Fruit fly (Drosophila melanogaster) whole organism, embryonic: ENCODE measurements around the gene Ykt6.

Experiments used
- Antp ChIP-seq: fragments of 200-800 bp; sonication (Bioruptor generic); optimal IDR thresholded peaks from 3 replicates; lab custom pipeline; 2016; ENCODE audit warnings: missing biosample characterization, missing genetic modification characterization
- Blimp-1 ChIP-seq: fragments of 200-800 bp; sonication (Bioruptor generic); optimal IDR thresholded peaks from 3 replicates; lab custom pipeline; 2018; ENCODE audit warnings: missing biosample characterization, missing genetic modification characterization, mild to moderate bottlenecking, moderate library complexity, missing genetic modification reagents
- BtbVII ChIP-seq: fragments of 200-800 bp; sonication (Bioruptor generic); optimal IDR thresholded peaks from 3 replicates; lab custom pipeline; 2017; ENCODE audit warnings: missing biosample characterization, mild to moderate bottlenecking, missing genetic modification characterization
- CG10209 ChIP-seq: fragments of 200-800 bp; sonication (Bioruptor generic); optimal IDR thresholded peaks from 3 replicates; lab custom pipeline; 2017; ENCODE audit warnings: missing biosample characterization, mild to moderate bottlenecking, missing genetic modification characterization, missing genetic modification reagents
- CG11456 ChIP-seq: fragments of 200-800 bp; sonication (Bioruptor generic); IDR thresholded peaks from 3 replicates; pipeline ENCODE4 v1.3.6; 2022; ENCODE audit warnings: missing biosample characterization, missing genetic modification characterization
- CG12104 ChIP-seq: fragments of 200-800 bp; sonication (Bioruptor generic); optimal IDR thresholded peaks from 3 replicates; lab custom pipeline; 2016; ENCODE audit warnings: missing biosample characterization, missing genetic modification characterization
- CG13287 ChIP-seq: fragments of 200-800 bp; sonication (Bioruptor generic); IDR thresholded peaks from 2 replicates; pipeline ENCODE4 v1.3.6; 2022; ENCODE audit warnings: missing biosample characterization, missing genetic modification characterization; ENCODE audit not compliant: partially characterized antibody
- CG13775 ChIP-seq: fragments of 200-800 bp; sonication (Bioruptor generic); optimal IDR thresholded peaks from 3 replicates; lab custom pipeline; 2017; ENCODE audit warnings: missing biosample characterization, mild to moderate bottlenecking, missing genetic modification characterization
- CG14710 ChIP-seq: fragments of 200-800 bp; sonication (Bioruptor generic); optimal IDR thresholded peaks from 3 replicates; lab custom pipeline; 2019; ENCODE audit warnings: missing biosample characterization, mild to moderate bottlenecking, missing genetic modification characterization, moderate library complexity
- CG15073 ChIP-seq: fragments of 200-800 bp; sonication (Bioruptor generic); optimal IDR thresholded peaks from 2 replicates; lab custom pipeline; 2016; ENCODE audit warnings: missing biosample characterization, missing genetic modification characterization
- CG15601 ChIP-seq: fragments of 200-800 bp; sonication (Bioruptor generic); optimal IDR thresholded peaks from 3 replicates; lab custom pipeline; 2019; ENCODE audit warnings: missing biosample characterization, mild to moderate bottlenecking, missing genetic modification characterization, moderate library complexity
- CG17186 ChIP-seq: fragments of 200-800 bp; sonication (Bioruptor generic); optimal IDR thresholded peaks from 3 replicates; lab custom pipeline; 2017; ENCODE audit warnings: missing biosample characterization, missing genetic modification reagents, missing genetic modification characterization
- CG17829 ChIP-seq: fragments of 200-800 bp; optimal IDR thresholded peaks from 2 replicates; lab custom pipeline; 2019; ENCODE audit warnings: missing biosample characterization, mild to moderate bottlenecking, missing genetic modification characterization, moderate library complexity
- CG34376 ChIP-seq: fragments of 200-800 bp; sonication (Bioruptor generic); optimal IDR thresholded peaks from 2 replicates; lab custom pipeline; 2018; ENCODE audit warnings: missing biosample characterization, mild to moderate bottlenecking, missing genetic modification characterization
- CG34422 ChIP-seq: fragments of 200-800 bp; sonication (Bioruptor generic); IDR thresholded peaks from 3 replicates; pipeline ENCODE4 v1.3.6; 2022; ENCODE audit warnings: missing biosample characterization, missing genetic modification characterization
- CG6813 ChIP-seq: fragments of 200-800 bp; sonication (Bioruptor generic); optimal IDR thresholded peaks from 2 replicates; lab custom pipeline; 2017; ENCODE audit warnings: missing biosample characterization, missing genetic modification characterization, mild to moderate bottlenecking, moderate library complexity, missing genetic modification reagents
- CG7357 ChIP-seq: fragments of 200-800 bp; sonication (Bioruptor generic); IDR thresholded peaks from 3 replicates; pipeline ENCODE4 v1.3.6; 2022; ENCODE audit warnings: missing biosample characterization, missing genetic modification characterization
- CG7372 ChIP-seq: fragments of 200-800 bp; sonication (Bioruptor generic); IDR thresholded peaks from 2 replicates; pipeline ENCODE4 v1.3.6; 2022; ENCODE audit warnings: missing biosample characterization, missing genetic modification characterization
- CG8359 ChIP-seq: fragments of 200-800 bp; sonication (Bioruptor generic); optimal IDR thresholded peaks from 2 replicates; lab custom pipeline; 2017; ENCODE audit warnings: missing biosample characterization, mild to moderate bottlenecking, missing genetic modification characterization, borderline replicate concordance
- CG8924 ChIP-seq: fragments of 200-800 bp; optimal IDR thresholded peaks from 3 replicates; lab custom pipeline; 2019; ENCODE audit warnings: missing biosample characterization, mild to moderate bottlenecking, missing genetic modification characterization, moderate library complexity
- CG9215 ChIP-seq: fragments of 200-800 bp; sonication (Bioruptor generic); IDR thresholded peaks from 2 replicates; pipeline ENCODE4 v1.3.6; 2022; ENCODE audit warnings: missing biosample characterization, missing genetic modification characterization
- Dek ChIP-seq: fragments of 200-800 bp; sonication (Bioruptor generic); optimal IDR thresholded peaks from 3 replicates; lab custom pipeline; 2019; ENCODE audit warnings: missing biosample characterization, mild to moderate bottlenecking, missing genetic modification characterization, moderate library complexity
- H2.0 ChIP-seq: fragments of 200-800 bp; sonication (Bioruptor generic); IDR thresholded peaks from 2 replicates; pipeline ENCODE4 v1.3.6; 2022; ENCODE audit warnings: missing biosample characterization, missing genetic modification characterization
- HLH3B ChIP-seq: fragments of 200-800 bp; sonication (Bioruptor generic); IDR thresholded peaks from 2 replicates; pipeline ENCODE4 v1.3.6; 2022; ENCODE audit warnings: missing biosample characterization, missing genetic modification characterization
- Hand ChIP-seq: fragments of 200-800 bp; sonication (Bioruptor generic); optimal IDR thresholded peaks from 2 replicates; lab custom pipeline; 2017; ENCODE audit warnings: mild to moderate bottlenecking, missing biosample characterization, missing genetic modification reagents, missing genetic modification characterization
- Hmr ChIP-seq: fragments of 200-800 bp; sonication (Bioruptor generic); optimal IDR thresholded peaks from 3 replicates; lab custom pipeline; 2017; ENCODE audit warnings: mild to moderate bottlenecking, missing biosample characterization, missing genetic modification reagents, missing genetic modification characterization
- Hsf ChIP-seq: fragments of 200-800 bp; sonication (Bioruptor generic); optimal IDR thresholded peaks from 3 replicates; lab custom pipeline; 2016; ENCODE audit warnings: missing biosample characterization, missing genetic modification characterization
- MTF-1 ChIP-seq: fragments of 200-800 bp; sonication (Bioruptor generic); optimal IDR thresholded peaks from 2 replicates; lab custom pipeline; 2018; ENCODE audit warnings: missing biosample characterization, mild to moderate bottlenecking, missing genetic modification characterization, borderline replicate concordance
- NfI ChIP-seq: fragments of 200-800 bp; sonication (Bioruptor generic); optimal IDR thresholded peaks from 3 replicates; lab custom pipeline; 2018; ENCODE audit warnings: missing biosample characterization, mild to moderate bottlenecking, missing genetic modification characterization, moderate library complexity
- Optix ChIP-seq: fragments of 200-800 bp; sonication (Bioruptor generic); IDR thresholded peaks from 3 replicates; pipeline ENCODE4 v1.3.6; 2022; ENCODE audit warnings: missing biosample characterization, missing genetic modification characterization
- Poxn ChIP-seq: fragments of 200-800 bp; sonication (Bioruptor generic); IDR thresholded peaks from 2 replicates; pipeline ENCODE4 v1.3.6; 2022; ENCODE audit warnings: missing biosample characterization, missing genetic modification characterization
- Sin3A ChIP-seq: fragments of >200 bp; optimal IDR thresholded peaks from 2 replicates; lab custom pipeline; 2018
- Six4 ChIP-seq: fragments of 200-800 bp; sonication (Bioruptor generic); optimal IDR thresholded peaks from 2 replicates; lab custom pipeline; 2016; ENCODE audit warnings: missing biosample characterization, missing genetic modification characterization
- Sry-δ ChIP-seq: fragments of 200-800 bp; sonication (Bioruptor generic); optimal IDR thresholded peaks from 2 replicates; lab custom pipeline; 2016; ENCODE audit warnings: missing biosample characterization, missing genetic modification characterization
- Xbp1 ChIP-seq: fragments of 200-800 bp; sonication (Bioruptor generic); optimal IDR thresholded peaks from 3 replicates; lab custom pipeline; 2016; ENCODE audit warnings: missing biosample characterization, mild to moderate bottlenecking, missing genetic modification characterization
- al ChIP-seq: fragments of 200-800 bp; sonication (Bioruptor generic); IDR thresholded peaks from 2 replicates; pipeline ENCODE4 v1.3.6; 2022; ENCODE audit warnings: missing biosample characterization, missing genetic modification characterization
- amos ChIP-seq: fragments of 200-800 bp; sonication (Bioruptor generic); IDR thresholded peaks from 2 replicates; pipeline ENCODE4 v1.3.6; 2022; ENCODE audit warnings: missing biosample characterization, missing genetic modification characterization; ENCODE audit not compliant: partially characterized antibody
- chn ChIP-seq: fragments of 200-800 bp; sonication (Bioruptor generic); optimal IDR thresholded peaks from 2 replicates; lab custom pipeline; 2016; ENCODE audit warnings: missing biosample characterization, missing genetic modification characterization
- cwo ChIP-seq: fragments of 200-800 bp; sonication (Bioruptor generic); optimal IDR thresholded peaks from 3 replicates; lab custom pipeline; 2017; ENCODE audit warnings: missing biosample characterization, missing genetic modification characterization, mild to moderate bottlenecking, moderate library complexity, missing genetic modification reagents
- dysf ChIP-seq: fragments of 200-800 bp; sonication (Bioruptor generic); IDR thresholded peaks from 3 replicates; pipeline ENCODE4 v1.3.6; 2022; ENCODE audit warnings: missing biosample characterization, missing genetic modification characterization
- ind ChIP-seq: fragments of 200-800 bp; sonication (Bioruptor generic); optimal IDR thresholded peaks from 3 replicates; lab custom pipeline; 2016; ENCODE audit warnings: missing biosample characterization, missing genetic modification characterization
- jumu ChIP-seq: fragments of 200-800 bp; sonication (Bioruptor generic); optimal IDR thresholded peaks from 3 replicates; lab custom pipeline; 2016; ENCODE audit warnings: missing biosample characterization, missing genetic modification characterization
- mam ChIP-seq: fragments of 200-800 bp; sonication (Bioruptor generic); optimal IDR thresholded peaks from 3 replicates; lab custom pipeline; 2016; ENCODE audit warnings: missing biosample characterization, missing genetic modification characterization
- nerfin-1 ChIP-seq: fragments of 200-800 bp; sonication (Bioruptor generic); optimal IDR thresholded peaks from 3 replicates; lab custom pipeline; 2019; ENCODE audit warnings: missing biosample characterization, mild to moderate bottlenecking, missing genetic modification characterization, moderate library complexity
- ro ChIP-seq: fragments of 200-800 bp; sonication (Bioruptor generic); IDR thresholded peaks from 2 replicates; pipeline ENCODE4 v1.3.6; 2022; ENCODE audit warnings: missing biosample characterization, missing genetic modification characterization
- shn ChIP-seq: fragments of 200-800 bp; sonication (Bioruptor generic); optimal IDR thresholded peaks from 3 replicates; lab custom pipeline; 2016; ENCODE audit warnings: missing biosample characterization, missing genetic modification characterization
- sqz ChIP-seq: fragments of 200-800 bp; sonication (Bioruptor generic); optimal IDR thresholded peaks from 3 replicates; lab custom pipeline; 2018; ENCODE audit warnings: missing biosample characterization, mild to moderate bottlenecking, missing genetic modification characterization
- tna ChIP-seq: fragments of 200-800 bp; sonication (Bioruptor generic); IDR thresholded peaks from 2 replicates; pipeline ENCODE4 v1.3.6; 2022; ENCODE audit warnings: missing biosample characterization, missing genetic modification characterization; ENCODE audit not compliant: partially characterized antibody
- unc-4 ChIP-seq: fragments of 200-800 bp; sonication (Bioruptor generic); IDR thresholded peaks from 2 replicates; pipeline ENCODE4 v1.3.6; 2022; ENCODE audit warnings: missing biosample characterization, missing genetic modification characterization; ENCODE audit not compliant: partially characterized antibody
- vnd ChIP-seq: fragments of 200-800 bp; sonication (Bioruptor generic); IDR thresholded peaks from 3 replicates; pipeline ENCODE4 v1.3.6; 2022; ENCODE audit warnings: missing biosample characterization, missing genetic modification characterization; ENCODE audit not compliant: partially characterized antibody

The Ykt6 gene

dm6 chrX:7970396-7970795, 50.2 kb downstream of the Ykt6 start (continued):
- TF ChIP-seq CG7372 (GFP tag; lab: Robert Waterston, UW) (0 out of 2 replicates have a peak, but pooled peaks have one; percentile 9), CG13775 (GFP tag; lab: Kevin White, UChicago) (peak; percentile 41), NfI (peak; percentile 45), dysf (GFP tag; lab: Robert Waterston, UW) (peak; percentile 67), shn (GFP tag; lab: Kevin White, UChicago) (peak; percentile 25), chn (GFP tag; lab: Kevin White, UChicago) (peak; percentile 46), CG12104 (GFP tag; lab: Kevin White, UChicago) (peak; percentile 27), Optix (GFP tag; lab: Robert Waterston, UW) (no peak), Hand (peak; percentile 32), mam (GFP tag; lab: Kevin White, UChicago) (peak; percentile 57), BtbVII (GFP tag; lab: Kevin White, UChicago) (peak; percentile 38), sqz (GFP tag; lab: Kevin White, UChicago) (peak; percentile 0), CG15073 (GFP tag; lab: Kevin White, UChicago) (no peak), vnd (GFP tag; lab: Robert Waterston, UW) (0 out of 3 replicates have a peak, but pooled peaks have one; percentile 27), Poxn (no peak), unc-4 (GFP tag; lab: Robert Waterston, UW) (peak; percentile 67; the same call in 1 of the 2 replicates), CG17829 (tag; lab: Kevin White, UChicago) (peak; percentile 36), CG10209 (peak; percentile 20), CG8359 (GFP tag; lab: Kevin White, UChicago) (no peak), H2.0 (GFP tag; lab: Robert Waterston, UW) (0 out of 2 replicates have a peak, but pooled peaks have one; percentile 5), al (GFP tag; lab: Robert Waterston, UW) (0 out of 2 replicates have a peak, but pooled peaks have one; percentile 15), Antp (no peak), CG17186 (no peak), Sin3A (no peak), CG11456 (GFP tag; lab: Robert Waterston, UW) (no peak), ro (GFP tag; lab: Robert Waterston, UW) (no peak), amos (peak; percentile 41), Blimp-1 (GFP tag; lab: Kevin White, UChicago) (peak; percentile 48), ind (peak; percentile 36), CG15601 (peak; percentile 23), CG13287 (GFP tag; lab: Robert Waterston, UW) (peak; percentile 70), CG7357 (GFP tag; lab: Robert Waterston, UW) (no peak), Six4 (no peak), Dek (tag; lab: Kevin White, UChicago) (peak; percentile 49), CG6813 (GFP tag; lab: Kevin White, UChicago) (peak; percentile 12), CG34422 (GFP tag; lab: Robert Waterston, UW) (0 out of 3 replicates have a peak, but pooled peaks have one; percentile 29), jumu (peak; percentile 15), CG14710 (tag; lab: Kevin White, UChicago) (peak; percentile 38), Xbp1 (GFP tag; lab: Kevin White, UChicago) (peak; percentile 44), nerfin-1 (tag; lab: Kevin White, UChicago) (peak; percentile 23), MTF-1 (GFP tag; lab: Kevin White, UChicago) (no peak), CG34376 (peak; percentile 39), CG8924 (tag; lab: Kevin White, UChicago) (peak; percentile 61), tna (no peak), CG9215 (GFP tag; lab: Robert Waterston, UW) (0 out of 2 replicates have a peak, but pooled peaks have one; percentile 18), Hsf (GFP tag; lab: Kevin White, UChicago) (peak; percentile 48), HLH3B (GFP tag; lab: Robert Waterston, UW) (peak; percentile 26; the same call in 1 of the 2 replicates), Hmr (GFP tag; lab: Kevin White, UChicago) (peak; percentile 67), Sry-δ (GFP tag; lab: Kevin White, UChicago) (peak; percentile 56), cwo (GFP tag; lab: Kevin White, UChicago) (peak; percentile 25)
